Fruit fly (Drosophila melanogaster): ENCODE results near the gene Dysb.

The Dysb gene

DNA sequence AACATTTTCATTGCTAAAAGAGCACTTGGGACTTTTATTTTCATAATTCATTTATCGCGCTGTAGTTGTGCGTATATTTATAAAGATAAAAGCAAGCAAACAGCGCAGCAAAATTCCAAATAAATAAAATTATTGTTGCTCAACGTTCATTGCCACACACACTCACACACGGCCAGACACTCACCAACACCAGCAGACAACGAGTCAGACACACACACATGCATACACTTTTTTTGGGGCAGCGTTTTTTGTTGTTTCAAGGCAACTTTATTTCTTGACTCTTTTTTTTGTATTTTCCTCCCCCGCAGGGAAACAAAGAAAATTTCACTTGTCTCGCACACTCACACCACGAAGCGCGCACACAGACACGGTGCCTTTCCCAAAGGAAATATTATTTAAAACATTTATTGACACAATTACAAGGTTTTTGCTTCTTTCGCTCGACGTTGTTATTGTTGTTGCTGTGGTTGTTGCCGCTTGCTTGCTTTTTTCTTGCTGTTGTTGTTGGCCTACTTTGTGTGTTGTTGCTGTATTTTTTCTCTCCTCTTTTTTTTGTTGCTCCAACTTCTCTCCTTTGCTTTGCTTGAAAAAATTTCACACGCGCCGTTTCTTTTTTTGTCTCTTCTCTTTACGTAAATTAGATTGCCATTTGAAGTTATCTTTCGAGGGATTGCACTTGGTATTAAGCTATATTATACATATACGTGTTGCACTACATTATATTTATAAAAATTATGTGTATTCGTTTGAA is 47.5 kb upstream of the Dysb start (continued):
- no peak for TF ChIP-seq CG32264 (GFP tag; optimal IDR thresholded peaks at IDR 0.05)

DNA sequence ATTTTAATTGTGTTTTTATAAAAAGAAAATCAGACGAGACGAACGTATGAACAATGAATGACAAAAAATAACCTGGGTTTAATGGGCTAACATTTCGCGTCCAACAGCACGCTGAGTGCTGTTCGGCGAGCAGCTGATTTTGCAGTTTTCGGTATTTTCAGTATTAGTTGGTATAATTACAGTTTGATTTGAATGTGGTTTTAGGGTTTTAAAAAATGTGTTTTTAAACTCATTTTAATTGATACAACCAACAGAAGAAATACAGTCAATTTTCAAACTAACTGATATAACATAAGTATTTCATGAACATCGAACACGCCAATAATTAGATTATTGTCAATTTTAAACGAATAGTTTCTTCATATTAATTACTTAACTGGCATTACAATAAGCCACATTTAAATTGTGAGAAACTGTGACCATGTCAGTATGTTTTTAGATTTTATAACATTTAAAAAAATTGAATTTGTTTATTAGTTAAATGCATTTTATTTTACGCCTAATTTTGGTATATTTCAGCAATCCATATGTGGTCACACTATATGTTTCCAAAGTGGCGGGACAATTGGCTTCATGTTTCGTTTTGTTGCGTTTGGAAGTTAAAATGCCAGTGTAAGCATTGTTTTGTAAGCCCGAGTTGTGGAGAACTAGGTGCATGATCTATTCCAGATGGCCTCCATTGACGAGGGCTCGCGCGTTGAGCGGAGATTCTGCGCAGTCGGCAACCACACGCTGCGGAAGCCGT is 46.8 kb upstream of the Dysb start, which contains the start of the genes CG14073 and HipHop:
Gene CG14073, minus strand, starts transcription at position 38 of the 745 bp plus-strand sequence.
Gene HipHop, plus strand, starts transcription at position 534 of the 745 bp plus-strand sequence.
- TF ChIP-seq Dif (GFP tag; optimal IDR thresholded peaks at IDR 0.05; ENCODE audit: partially characterized antibody) (peak; percentile 18), rgr (GFP tag; optimal IDR thresholded peaks at IDR 0.05) (no peak), Vsx2 (GFP tag; optimal IDR thresholded peaks at IDR 0.05; ENCODE audit: partially characterized antibody) (peak; percentile 38)

- no peak for TF ChIP-seq Jra (GFP tag; optimal IDR thresholded peaks at IDR 0.05)
- no peak for TF ChIP-seq Dfd (GFP tag; optimal IDR thresholded peaks at IDR 0.05)
- TF ChIP-seq pan (optimal IDR thresholded peaks at IDR 0.05): no peak
- TF ChIP-seq sv (GFP tag; optimal IDR thresholded peaks at IDR 0.05): no peak
- no peak for TF ChIP-seq Vsx2 (GFP tag; optimal IDR thresholded peaks at IDR 0.05; ENCODE audit: partially characterized antibody)
- no peak for TF ChIP-seq HLH106 (tag; optimal IDR thresholded peaks at IDR 0.05)
- TF ChIP-seq br (GFP tag; optimal IDR thresholded peaks at IDR 0.05): no peak
- TF ChIP-seq dmrt93B (GFP tag; optimal IDR thresholded peaks at IDR 0.05): no peak
- TF ChIP-seq jim (GFP tag; optimal IDR thresholded peaks at IDR 0.05): no peak
- TF ChIP-seq psq (GFP tag; optimal IDR thresholded peaks at IDR 0.05): no peak
- TF ChIP-seq Hr78 (GFP tag; optimal IDR thresholded peaks at IDR 0.05): no peak
- no peak for TF ChIP-seq CG32264 (GFP tag; optimal IDR thresholded peaks at IDR 0.05)
- TF ChIP-seq Myc (optimal IDR thresholded peaks at IDR 0.05): no peak
- no peak for TF ChIP-seq brk (GFP tag; optimal IDR thresholded peaks at IDR 0.05)
- no peak for TF ChIP-seq lola (GFP tag; optimal IDR thresholded peaks at IDR 0.05)
- no peak for TF ChIP-seq Mio (GFP tag; optimal IDR thresholded peaks at IDR 0.05)
- no peak for TF ChIP-seq foxo (GFP tag; optimal IDR thresholded peaks at IDR 0.05)
Observed at dm6 chr3L:18822049-18822448, 45.5 kb upstream of the Dysb start.

dm6 chr3L:18822450-18823220 is 44.9 kb upstream of the Dysb start, which contains the start of gene Cat:
Gene Cat (plus strand): TSS chr3L:18822604.
- TF ChIP-seq pan (optimal IDR thresholded peaks at IDR 0.05): no peak
- TF ChIP-seq brk (GFP tag; optimal IDR thresholded peaks at IDR 0.05): peak; percentile 21
- TF ChIP-seq Hr83 (GFP tag; optimal IDR thresholded peaks at IDR 0.05; ENCODE audit: poor library complexity, severe bottlenecking): peak; percentile 3
- no peak for TF ChIP-seq lola (GFP tag; optimal IDR thresholded peaks at IDR 0.05)
- TF ChIP-seq Myc (optimal IDR thresholded peaks at IDR 0.05): no peak
- peak; percentile 56 for TF ChIP-seq Hnf4 (GFP tag; optimal IDR thresholded peaks at IDR 0.05)
- TF ChIP-seq sage (GFP tag; optimal IDR thresholded peaks at IDR 0.05): peak; percentile 75
- no peak for TF ChIP-seq dl (GFP tag; optimal IDR thresholded peaks at IDR 0.05; ENCODE audit: insufficient read depth in 1 of 2, partially characterized antibody in 2 of 2)
- TF ChIP-seq GATAd (GFP tag; optimal IDR thresholded peaks at IDR 0.05): no peak
- peak; percentile 75 for TF ChIP-seq br (GFP tag; optimal IDR thresholded peaks at IDR 0.05)
- peak; percentile 98 for TF ChIP-seq CrebA (GFP tag; optimal IDR thresholded peaks at IDR 0.05; ENCODE audit: borderline replicate concordance)
- peak; percentile 89 for TF ChIP-seq jim (GFP tag; optimal IDR thresholded peaks at IDR 0.05)
- TF ChIP-seq h (GFP tag; optimal IDR thresholded peaks at IDR 0.05): peak; percentile 59
- peak; percentile 78 for TF ChIP-seq woc (GFP tag; optimal IDR thresholded peaks at IDR 0.05)
- TF ChIP-seq HLH106 (tag; optimal IDR thresholded peaks at IDR 0.05): peak; percentile 68
- peak; percentile 52 for TF ChIP-seq Jra (GFP tag; optimal IDR thresholded peaks at IDR 0.05)
- TF ChIP-seq OdsH (GFP tag; optimal IDR thresholded peaks at IDR 0.05): peak; percentile 70
- TF ChIP-seq Rel (GFP tag; optimal IDR thresholded peaks at IDR 0.05): peak; percentile 93
- TF ChIP-seq Rel (tag; optimal IDR thresholded peaks at IDR 0.05): peak; percentile 91
- TF ChIP-seq Vsx2 (GFP tag; optimal IDR thresholded peaks at IDR 0.05; ENCODE audit: partially characterized antibody): no peak
- peak; percentile 1 for TF ChIP-seq Dif (GFP tag; optimal IDR thresholded peaks at IDR 0.05; ENCODE audit: partially characterized antibody)
- TF ChIP-seq dsf (GFP tag; optimal IDR thresholded peaks at IDR 0.05; ENCODE audit: borderline replicate concordance): no peak
- TF ChIP-seq psq (GFP tag; optimal IDR thresholded peaks at IDR 0.05): peak; percentile 74
- TF ChIP-seq CG32264 (GFP tag; optimal IDR thresholded peaks at IDR 0.05): peak; percentile 36
- peak; percentile 48 for TF ChIP-seq dmrt93B (GFP tag; optimal IDR thresholded peaks at IDR 0.05)
- peak; percentile 27 for TF ChIP-seq Mio (GFP tag; optimal IDR thresholded peaks at IDR 0.05)
- TF ChIP-seq N (GFP tag; optimal IDR thresholded peaks at IDR 0.05): no peak
- TF ChIP-seq rgr (GFP tag; optimal IDR thresholded peaks at IDR 0.05): peak; percentile 60
- TF ChIP-seq usp (GFP tag; optimal IDR thresholded peaks at IDR 0.05): no peak
- peak; percentile 8 for TF ChIP-seq sv (GFP tag; optimal IDR thresholded peaks at IDR 0.05)
- peak; percentile 99 for TF ChIP-seq Sp1 (GFP tag; optimal IDR thresholded peaks at IDR 0.05)
- peak; percentile 53 to 84 for TF ChIP-seq foxo (GFP tag; optimal IDR thresholded peaks at IDR 0.05)
- no peak for TF ChIP-seq ey (GFP tag; optimal IDR thresholded peaks at IDR 0.05)
- peak; percentile 90 for TF ChIP-seq CG9705 (GFP tag; optimal IDR thresholded peaks at IDR 0.05)
- TF ChIP-seq Abd-B (GFP tag; optimal IDR thresholded peaks at IDR 0.05): no peak

Measured in whole organism, wandering third instar larva.